Fruit fly (Drosophila melanogaster) whole organism, adult: ENCODE results near the gene Npc2d.

ENCODE experiments used
- CG11617 ChIP-seq: fragments of 200-800 bp; sonication (Bioruptor generic); optimal IDR thresholded peaks from 2 replicates; lab custom pipeline; 2017; ENCODE audit warnings: mild to moderate bottlenecking, missing biosample characterization, missing genetic modification reagents, missing genetic modification characterization
- CG12768 ChIP-seq: fragments of 200-800 bp; sonication (Bioruptor generic); optimal IDR thresholded peaks from 2 replicates; lab custom pipeline; 2017; ENCODE audit warnings: missing biosample characterization, missing genetic modification characterization, mild to moderate bottlenecking, moderate library complexity, missing genetic modification reagents
- CG14711 ChIP-seq: fragments of 200-800 bp; sonication (Bioruptor generic); optimal IDR thresholded peaks from 2 replicates; lab custom pipeline; 2018; ENCODE audit warnings: missing biosample characterization, mild to moderate bottlenecking, missing genetic modification characterization, moderate library complexity
- CG1620 ChIP-seq: fragments of 200-800 bp; sonication (Bioruptor generic); optimal IDR thresholded peaks from 2 replicates; lab custom pipeline; 2016; ENCODE audit warnings: missing biosample characterization, missing genetic modification characterization
- CG33017 ChIP-seq: fragments of 200-800 bp; sonication (Bioruptor generic); optimal IDR thresholded peaks from 2 replicates; lab custom pipeline; 2018; ENCODE audit warnings: missing biosample characterization, mild to moderate bottlenecking, missing genetic modification characterization, moderate library complexity
- CG5204 ChIP-seq: fragments of 200-800 bp; sonication (Bioruptor generic); optimal IDR thresholded peaks from 2 replicates; lab custom pipeline; 2016; ENCODE audit warnings: missing biosample characterization, missing genetic modification characterization
- CG7045 ChIP-seq: fragments of 200-800 bp; sonication (Bioruptor generic); optimal IDR thresholded peaks from 2 replicates; lab custom pipeline; 2017; ENCODE audit warnings: missing biosample characterization, mild to moderate bottlenecking, missing genetic modification characterization
- CG7101 ChIP-seq: fragments of 200-800 bp; sonication (Bioruptor generic); optimal IDR thresholded peaks from 2 replicates; lab custom pipeline; 2018; ENCODE audit warnings: missing biosample characterization, mild to moderate bottlenecking, missing genetic modification characterization, moderate library complexity
- Clk ChIP-seq: fragments of 200-800 bp; sonication (Bioruptor generic); optimal IDR thresholded peaks from 2 replicates; lab custom pipeline; 2017; ENCODE audit warnings: missing biosample characterization, missing genetic modification characterization
- Crg-1 ChIP-seq: fragments of 200-800 bp; sonication (Bioruptor generic); optimal IDR thresholded peaks from 2 replicates; lab custom pipeline; 2016; ENCODE audit warnings: missing biosample characterization, missing genetic modification characterization
- Hr96 ChIP-seq: fragments of 200-800 bp; sonication (Bioruptor generic); optimal IDR thresholded peaks from 2 replicates; lab custom pipeline; 2016; ENCODE audit warnings: missing biosample characterization, missing genetic modification characterization
- Mnt ChIP-seq: fragments of 200-800 bp; sonication (Bioruptor generic); optimal IDR thresholded peaks from 2 replicates; lab custom pipeline; 2016; ENCODE audit warnings: missing biosample characterization, mild to moderate bottlenecking, missing genetic modification characterization
- bab1 ChIP-seq: fragments of 200-800 bp; sonication (Bioruptor generic); optimal IDR thresholded peaks from 3 replicates; lab custom pipeline; 2019; ENCODE audit warnings: missing biosample characterization, mild to moderate bottlenecking, missing genetic modification characterization, moderate library complexity
- cic ChIP-seq: fragments of 200-800 bp; sonication (Bioruptor generic); optimal IDR thresholded peaks from 2 replicates; lab custom pipeline; 2017; ENCODE audit warnings: missing biosample characterization, mild to moderate bottlenecking, missing genetic modification characterization, moderate library complexity
- cnc ChIP-seq, 2 experiments: fragments of >200 bp; optimal IDR thresholded peaks; 2 replicates each; lab custom pipeline; 2017
- kay ChIP-seq: fragments of 200-800 bp; sonication (Bioruptor generic); peaks from one replicate; lab custom pipeline; 2016; ENCODE audit warnings: missing biosample characterization, missing genetic modification characterization, borderline replicate concordance
- ovo ChIP-seq: fragments of 200-800 bp; sonication (Bioruptor generic); optimal IDR thresholded peaks from 2 replicates; lab custom pipeline; 2016; ENCODE audit warnings: missing biosample characterization, missing genetic modification characterization
- pad ChIP-seq: fragments of 200-800 bp; sonication (Bioruptor generic); optimal IDR thresholded peaks from 3 replicates; lab custom pipeline; 2017; ENCODE audit warnings: missing biosample characterization, missing genetic modification characterization, mild to moderate bottlenecking, moderate library complexity, missing genetic modification reagents
- tj ChIP-seq: fragments of 200-800 bp; sonication (Bioruptor generic); optimal IDR thresholded peaks from 3 replicates; lab custom pipeline; 2017; ENCODE audit warnings: missing biosample characterization, mild to moderate bottlenecking, missing genetic modification characterization, moderate library complexity
- toe ChIP-seq: fragments of 200-800 bp; sonication (Bioruptor generic); optimal IDR thresholded peaks from 2 replicates; lab custom pipeline; 2016; ENCODE audit warnings: missing biosample characterization, missing genetic modification characterization

Gene Npc2d

dm6 chr3R:10055951-10056350, at the start of gene Npc2d:
Gene Npc2d (minus strand): TSS chr3R:10056083.
- no peak for TF ChIP-seq CG7101 (tag; lab: Kevin White, UChicago)
- TF ChIP-seq tj: no peak
- TF ChIP-seq CG1620 (GFP tag; lab: Kevin White, UChicago): no peak
- no peak for TF ChIP-seq CG14711 (tag; lab: Kevin White, UChicago)
- no peak for TF ChIP-seq CG11617 (GFP tag; lab: Kevin White, UChicago)
- no peak for TF ChIP-seq CG12768 (GFP tag; lab: Kevin White, UChicago)

DNA sequence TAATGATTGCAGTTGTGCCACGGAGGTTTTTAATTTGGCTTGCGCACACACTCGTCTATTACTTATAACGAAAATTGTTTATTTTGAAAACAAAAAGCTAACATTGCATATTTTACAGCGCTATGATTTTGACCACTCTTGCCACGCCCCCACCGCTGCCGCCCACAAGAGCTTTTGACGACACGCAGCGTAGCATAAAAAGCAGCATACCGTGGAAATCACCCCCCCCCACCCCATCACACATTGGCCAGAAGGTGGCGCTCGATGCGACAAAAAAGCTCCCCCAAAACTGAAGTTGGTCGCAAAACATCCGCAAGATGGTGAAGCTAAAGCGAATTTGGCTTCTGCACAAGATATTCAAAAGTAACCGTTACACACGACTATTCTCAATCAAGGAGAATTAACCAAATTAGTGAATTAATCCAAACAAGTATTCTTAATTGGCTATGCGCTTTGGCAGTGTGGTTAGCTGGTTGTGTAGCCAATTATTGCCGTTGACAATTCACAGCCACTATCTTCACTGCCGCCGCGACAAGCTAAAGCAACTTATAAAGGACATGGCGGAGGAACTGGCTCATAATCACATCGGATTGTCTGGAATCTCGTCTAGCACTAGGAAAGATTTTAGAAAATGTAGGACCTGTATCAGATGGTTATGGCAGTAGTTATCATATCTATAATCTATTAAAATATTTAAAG, 44.8 kb upstream of the Npc2d start:
- TF ChIP-seq ovo (GFP tag; lab: Kevin White, UChicago) (no peak), cnc (optimal IDR thresholded peaks at IDR 0.05; lab: Kevin White, UChicago) (no peak), CG7101 (tag; lab: Kevin White, UChicago) (no peak), Clk (peak; percentile 16), tj (peak; percentile 11), cic (no peak), CG14711 (tag; lab: Kevin White, UChicago) (peak; percentile 0), kay (GFP tag; lab: Kevin White, UChicago) (peak; percentile 53), Mnt (GFP tag; lab: Kevin White, UChicago) (no peak), bab1 (GFP tag; lab: Kevin White, UChicago) (peak; percentile 73), CG33017 (tag; lab: Kevin White, UChicago) (no peak), pad (GFP tag; lab: Kevin White, UChicago) (peak; percentile 47), CG7045 (no peak), CG1620 (GFP tag; lab: Kevin White, UChicago) (no peak), CG12768 (GFP tag; lab: Kevin White, UChicago) (no peak)

dm6 chr3R:10099401-10099848, 43.5 kb upstream of the Npc2d start:
- TF ChIP-seq Hr96 (GFP tag; lab: Kevin White, UChicago) (no peak), ovo (GFP tag; lab: Kevin White, UChicago) (no peak), CG1620 (GFP tag; lab: Kevin White, UChicago) (no peak), cnc (optimal IDR thresholded peaks at IDR 0.05; lab: Kevin White, UChicago) (no peak), cic (peak; percentile 30), CG33017 (tag; lab: Kevin White, UChicago) (no peak), tj (no peak), Crg-1 (GFP tag; lab: Kevin White, UChicago) (no peak), toe (GFP tag; lab: Kevin White, UChicago) (no peak), Clk (no peak), pad (GFP tag; lab: Kevin White, UChicago) (no peak), CG7045 (no peak), CG5204 (GFP tag; lab: Kevin White, UChicago) (no peak), CG7101 (tag; lab: Kevin White, UChicago) (no peak), bab1 (GFP tag; lab: Kevin White, UChicago) (no peak), CG12768 (GFP tag; lab: Kevin White, UChicago) (peak; percentile 71), kay (GFP tag; lab: Kevin White, UChicago) (peak; percentile 24), CG11617 (GFP tag; lab: Kevin White, UChicago) (no peak), Mnt (GFP tag; lab: Kevin White, UChicago) (peak; percentile 19), CG14711 (tag; lab: Kevin White, UChicago) (no peak)

DNA sequence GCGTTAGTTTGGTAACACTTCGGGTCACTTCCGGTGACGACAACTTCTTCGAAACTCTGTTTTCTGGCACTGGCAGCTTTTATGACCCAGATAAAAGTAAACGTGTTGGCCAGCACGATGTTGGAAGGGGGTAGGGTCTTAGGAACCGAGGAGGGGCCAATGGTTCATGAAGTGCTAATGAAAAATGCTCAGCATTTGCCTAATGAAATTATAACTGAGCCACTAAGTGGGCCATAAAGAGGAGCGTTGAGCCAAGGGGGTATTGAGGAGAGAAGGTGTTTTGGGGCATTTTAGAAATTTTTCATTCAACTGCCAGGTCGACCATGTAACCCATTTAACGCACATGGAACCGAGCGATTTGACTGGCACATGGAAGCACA, 42.4 kb upstream of the Npc2d start:
- TF ChIP-seq CG12768 (GFP tag; lab: Kevin White, UChicago): no peak
- no peak for TF ChIP-seq cnc (optimal IDR thresholded peaks at IDR 0.05; lab: Kevin White, UChicago)
- no peak for TF ChIP-seq ovo (GFP tag; lab: Kevin White, UChicago)
- TF ChIP-seq CG7045: no peak
- TF ChIP-seq CG7101 (tag; lab: Kevin White, UChicago): no peak

dm6 chr3R:10097531-10098295, 41.8 kb upstream of the Npc2d start:
- peak; percentile 26 for TF ChIP-seq CG7045
- peak; percentile 35 for TF ChIP-seq Mnt (GFP tag; lab: Kevin White, UChicago)
- peak; percentile 70 for TF ChIP-seq cic
- TF ChIP-seq CG33017 (tag; lab: Kevin White, UChicago): peak; percentile 3
- no peak for TF ChIP-seq CG7101 (tag; lab: Kevin White, UChicago)
- TF ChIP-seq CG5204 (GFP tag; lab: Kevin White, UChicago): no peak
- no peak for TF ChIP-seq toe (GFP tag; lab: Kevin White, UChicago)

DNA sequence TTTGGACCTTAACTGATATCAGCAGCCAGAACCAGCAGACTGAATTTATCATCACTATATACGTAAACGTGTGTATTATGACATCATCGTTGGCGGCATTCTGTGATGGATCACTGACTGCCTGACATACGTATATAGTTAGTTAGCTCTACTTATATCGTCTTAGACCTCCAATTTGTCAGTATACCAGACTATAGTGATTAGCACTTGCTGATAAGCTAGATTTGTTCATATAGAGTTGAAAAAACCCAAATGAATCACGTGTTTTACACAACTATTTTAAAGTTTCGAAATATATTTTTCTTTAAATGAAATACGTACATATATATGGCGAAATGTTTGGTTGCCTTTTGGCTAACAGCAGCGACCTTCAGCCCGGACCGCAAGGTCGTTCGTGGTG, 39.9 kb upstream of the Npc2d start:
- TF ChIP-seq kay (GFP tag; lab: Kevin White, UChicago): peak; percentile 90
- no peak for TF ChIP-seq CG7101 (tag; lab: Kevin White, UChicago)
- TF ChIP-seq cnc (optimal IDR thresholded peaks at IDR 0.05; lab: Kevin White, UChicago): no peak
